Worm (Caenorhabditis elegans) whole organism, L1 larva: Measurements from ENCODE around the gene tdpo-1.

ENCODE experiments used
- ama-1 ChIP-seq: fragments of 150-350 bp; optimal IDR thresholded peaks from 2 replicates; lab custom pipeline; 2014
- ces-1 ChIP-seq: fragments of 150-350 bp; optimal IDR thresholded peaks from 2 replicates; lab custom pipeline; 2014; ENCODE audit warnings: missing biosample characterization, missing genetic modification reagents, missing genetic modification characterization
- elt-2 ChIP-seq: sonication (generic microtip); optimal IDR thresholded peaks from 2 replicates; lab custom pipeline; 2016; ENCODE audit warnings: missing genetic modification characterization, mild to moderate bottlenecking, inconsistent platforms, missing compliant biosample characterization, missing genetic modification reagents
- fos-1 ChIP-seq: fragments of 150-350 bp; optimal IDR thresholded peaks from 2 replicates; lab custom pipeline; 2014; ENCODE audit warnings: missing biosample characterization, missing genetic modification characterization
- lin-15B ChIP-seq: fragments of 150-350 bp; sonication (generic microtip); optimal IDR thresholded peaks from 3 replicates; lab custom pipeline; 2014; ENCODE audit warnings: missing biosample characterization, missing genetic modification characterization
- lsy-2 ChIP-seq, 2 experiments: fragments of 150-350 bp; optimal IDR thresholded peaks; 2 replicates each; lab custom pipeline; 2014; ENCODE audit warnings: missing biosample characterization in 2 of 2, missing genetic modification characterization in 2 of 2
- pax-3 ChIP-seq: fragments of 200-800 bp; sonication (Bioruptor generic); optimal IDR thresholded peaks from 2 replicates; lab custom pipeline; 2018; ENCODE audit warnings: mild to moderate bottlenecking, missing genetic modification characterization, moderate library complexity, missing compliant biosample characterization
- snpc-4 ChIP-seq: fragments of 150-350 bp; optimal IDR thresholded peaks from 2 replicates; lab custom pipeline; 2014; ENCODE audit warnings: missing biosample characterization, missing genetic modification characterization
- unc-30 ChIP-seq: sonication (generic microtip); optimal IDR thresholded peaks from 2 replicates; lab custom pipeline; 2017; ENCODE audit warnings: missing biosample characterization, missing genetic modification characterization
- unc-62 ChIP-seq: fragments of 150-350 bp; optimal IDR thresholded peaks from 2 replicates; lab custom pipeline; 2014; ENCODE audit warnings: missing biosample characterization, missing genetic modification reagents, missing genetic modification characterization
- ztf-11 ChIP-seq, 2 experiments: sonication (generic microtip); optimal IDR thresholded peaks; 2 replicates each; lab custom pipeline; 2016 to 2017; ENCODE audit warnings: missing genetic modification characterization in 2 of 2, missing biosample characterization in 1 of 2, missing compliant biosample characterization in 1 of 2
- ztf-4 ChIP-seq: fragments of 150-350 bp; optimal IDR thresholded peaks from 2 replicates; lab custom pipeline; 2014; ENCODE audit warnings: missing biosample characterization, missing genetic modification characterization

DNA sequence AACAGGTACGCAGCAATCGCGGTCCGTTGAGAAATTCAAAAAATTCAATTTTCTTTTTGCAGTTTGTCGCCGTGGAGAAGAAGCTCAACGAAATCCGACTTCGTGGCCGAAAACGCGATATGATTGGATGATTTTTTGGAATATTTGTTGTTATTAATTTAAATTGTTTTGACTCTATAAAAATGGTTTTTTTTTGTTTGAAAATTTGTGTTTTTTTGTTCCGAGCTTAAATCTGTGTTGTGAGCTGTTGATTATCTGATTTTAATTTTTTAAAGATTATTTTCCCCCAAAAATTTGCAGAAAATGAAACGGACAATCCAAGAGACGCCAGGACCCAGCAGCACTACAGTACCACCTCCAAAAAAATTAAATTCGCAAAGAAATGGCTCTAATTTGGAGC lies at the start of gene tdpo-1:
- TF ChIP-seq unc-62 = no peak
- TF ChIP-seq ztf-4 (tag; lab: Kevin White, UChicago) = no peak
- TF ChIP-seq ces-1 (GFP tag; lab: Kevin White, UChicago) = no peak
- TF ChIP-seq fos-1 (tag; lab: Kevin White, UChicago) = no peak
- TF ChIP-seq unc-30 = no peak
- no peak for TF ChIP-seq elt-2 (tag; lab: Kevin White, UChicago)
- TF ChIP-seq lin-15B (tag; lab: Kevin White, UChicago) = no peak
- TF ChIP-seq lsy-2 (tag; optimal IDR thresholded peaks at IDR 0.05; lab: Kevin White, UChicago) = no peak
- TF ChIP-seq ztf-11 (tag; optimal IDR thresholded peaks at IDR 0.05; lab: Kevin White, UChicago) = no peak
- TF ChIP-seq pax-3 = no peak
- TF ChIP-seq snpc-4 (tag; lab: Kevin White, UChicago) = no peak
- no peak for TF ChIP-seq ama-1
